Worm (Caenorhabditis elegans) whole organism, mixed stage, embryonic: Measurements from ENCODE around the gene T19C4.5.

Experiments
- ceh-83 ChIP-seq: fragments of 200-800 bp; sonication (Bioruptor generic); optimal IDR thresholded peaks from 2 replicates; lab custom pipeline; 2018; ENCODE audit warnings: mild to moderate bottlenecking, missing genetic modification characterization, missing compliant biosample characterization
- nhr-12 ChIP-seq: fragments of 150-350 bp; optimal IDR thresholded peaks from 2 replicates; lab custom pipeline; 2014; ENCODE audit warnings: missing biosample characterization, missing genetic modification characterization
- pha-4 ChIP-seq: fragments of 150-350 bp; optimal IDR thresholded peaks from 2 replicates; lab custom pipeline; 2018; ENCODE audit warnings: missing biosample characterization, missing genetic modification reagents, missing genetic modification characterization

ce11 chrV:11148971-11149370 lies 23.0 kb upstream of the T19C4.5 start:
- TF ChIP-seq ceh-83 (GFP tag; lab: Kevin White, UChicago) (no peak), pha-4 (tag; lab: Kevin White, UChicago) (no peak), nhr-12 (tag; lab: Kevin White, UChicago) (no peak)
